Worm (Caenorhabditis elegans) whole organism, L4 larva: ENCODE measurements around the gene cln-3.3.

ENCODE experiments used
- hmg-1.1 ChIP-seq: fragments of 200-800 bp; sonication (Bioruptor generic); IDR thresholded peaks from 2 replicates; pipeline ENCODE4 v1.3.6; 2022; ENCODE audit warnings: missing genetic modification reagents, missing genetic modification characterization, missing compliant biosample characterization
- snpc-4 ChIP-seq: fragments of 150-350 bp; optimal IDR thresholded peaks from 2 replicates; lab custom pipeline; 2014; ENCODE audit warnings: missing biosample characterization, missing genetic modification characterization

DNA sequence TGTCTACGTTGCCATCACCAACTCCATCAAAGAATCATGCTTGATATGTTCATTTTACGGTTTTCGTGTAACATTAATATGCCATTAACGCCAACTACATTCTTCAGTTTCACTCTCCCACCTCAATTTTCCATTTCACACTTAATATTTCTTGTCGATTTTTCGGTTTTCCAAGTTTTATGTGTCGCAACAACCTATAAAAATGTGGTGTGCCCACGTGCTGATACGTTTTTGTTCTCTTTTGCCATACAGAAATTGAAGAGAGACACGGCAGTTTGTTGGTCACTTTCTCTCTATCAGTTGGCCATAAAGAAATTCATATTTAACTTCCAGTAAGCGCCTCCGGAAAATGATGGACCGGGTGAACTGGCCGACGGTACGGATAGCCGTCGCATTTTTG, at the start of gene cln-3.3:
- TF ChIP-seq hmg-1.1 (GFP tag; lab: Robert Waterston, UW), result no peak
- TF ChIP-seq snpc-4 (tag; lab: Kevin White, UChicago), result no peak
